Fruit fly (Drosophila melanogaster): Measurements from ENCODE around the gene Hel89B.

Hel89B gene

dm6 chr3R:16006806-16007556 is 33.9 kb downstream of the Hel89B start (continued):
- TF ChIP-seq CG17385 (GFP tag; optimal IDR thresholded peaks at IDR 0.05) (peak; percentile 63), Deaf1 (tag; optimal IDR thresholded peaks at IDR 0.05) (peak; percentile 35), Pdp1 (GFP tag; optimal IDR thresholded peaks at IDR 0.05) (no peak), tll (GFP tag; optimal IDR thresholded peaks at IDR 0.05) (peak in 1 of 2 experiments; percentile 80), CG14710 (tag; optimal IDR thresholded peaks at IDR 0.05) (no peak), pros (GFP tag; optimal IDR thresholded peaks at IDR 0.05) (peak; percentile 17), prd (optimal IDR thresholded peaks at IDR 0.05) (no peak), prd (GFP tag; IDR thresholded peaks at IDR 0.05) (no peak), CG9727 (GFP tag; optimal IDR thresholded peaks at IDR 0.05) (no peak), sd (tag; optimal IDR thresholded peaks at IDR 0.05) (peak; percentile 43), scrt (GFP tag; optimal IDR thresholded peaks at IDR 0.05) (no peak), CG15011 (GFP tag; optimal IDR thresholded peaks at IDR 0.05) (no peak), CG33557 (GFP tag; optimal IDR thresholded peaks at IDR 0.05) (no peak), CG6813 (GFP tag; optimal IDR thresholded peaks at IDR 0.05) (peak; percentile 24), Aef1 (GFP tag; IDR thresholded peaks at IDR 0.05) (no peak), CG8359 (GFP tag; optimal IDR thresholded peaks at IDR 0.05; ENCODE audit: borderline replicate concordance) (peak; percentile 16), CG15479 (GFP tag; optimal IDR thresholded peaks at IDR 0.05) (peak; percentile 55), Chrac-16 (GFP tag; optimal IDR thresholded peaks at IDR 0.05) (no peak), Blimp-1 (GFP tag; optimal IDR thresholded peaks at IDR 0.05) (no peak), CG11398 (GFP tag; optimal IDR thresholded peaks at IDR 0.05) (no peak), CG4360 (GFP tag; IDR thresholded peaks at IDR 0.05) (peak; percentile 20), CG13624 (GFP tag; optimal IDR thresholded peaks at IDR 0.05) (no peak), emc (GFP tag; optimal IDR thresholded peaks at IDR 0.05) (no peak)

dm6 chr3R:16008300-16008699 is 35.2 kb downstream of the Hel89B start:
- TF ChIP-seq CG34376 (GFP tag; optimal IDR thresholded peaks at IDR 0.05) (peak; percentile 58), Atf6 (GFP tag; IDR thresholded peaks at IDR 0.05) (0 out of 2 replicates have a peak, but pooled peaks have one; percentile 10), sd (tag; optimal IDR thresholded peaks at IDR 0.05) (peak; percentile 58), CG10543 (GFP tag; optimal IDR thresholded peaks at IDR 0.05) (peak; percentile 52), Opbp (GFP tag; IDR thresholded peaks at IDR 0.05; ENCODE audit: partially characterized antibody) (0 out of 3 replicates have a peak, but pooled peaks have one; percentile 15), CG10654 (GFP tag; optimal IDR thresholded peaks at IDR 0.05) (no peak), mirr (GFP tag; optimal IDR thresholded peaks at IDR 0.05) (peak; percentile 28), CG6689 (GFP tag; IDR thresholded peaks at IDR 0.05) (no peak), sug (tag; optimal IDR thresholded peaks at IDR 0.05) (peak; percentile 92), BtbVII (GFP tag; optimal IDR thresholded peaks at IDR 0.05) (peak; percentile 16), Med (GFP tag) (peak; percentile 21), Hr78 (GFP tag; optimal IDR thresholded peaks at IDR 0.05) (peak in 1 of 2 experiments; percentile 23), CG7556 (GFP tag; optimal IDR thresholded peaks at IDR 0.05) (no peak), GATAe (GFP tag; conservative IDR thresholded peaks at IDR 0.05) (peak; percentile 92), knrl (GFP tag; IDR thresholded peaks at IDR 0.05; ENCODE audit: partially characterized antibody) (no peak), crol (GFP tag; IDR thresholded peaks at IDR 0.05) (peak; percentile 58; the same call in 1 of the 2 replicates), cwo (GFP tag; optimal IDR thresholded peaks at IDR 0.05) (peak; percentile 7), CG7372 (GFP tag; IDR thresholded peaks at IDR 0.05) (no peak), Hmr (GFP tag; optimal IDR thresholded peaks at IDR 0.05) (peak; percentile 2), chif (GFP tag; optimal IDR thresholded peaks at IDR 0.05) (no peak), Doc3 (GFP tag; IDR thresholded peaks at IDR 0.05; ENCODE audit: partially characterized antibody) (no peak), exex (tag; optimal IDR thresholded peaks at IDR 0.05) (peak; percentile 37), row (GFP tag; IDR thresholded peaks at IDR 0.05) (no peak), cg (GFP tag; optimal IDR thresholded peaks at IDR 0.05) (peak; percentile 4), Stat92E (GFP tag; optimal IDR thresholded peaks at IDR 0.05) (no peak), CG9437 (GFP tag; optimal IDR thresholded peaks at IDR 0.05) (no peak)
